Worm (Caenorhabditis elegans): ENCODE data around the gene T04A6.1.

Gene T04A6.1

DNA sequence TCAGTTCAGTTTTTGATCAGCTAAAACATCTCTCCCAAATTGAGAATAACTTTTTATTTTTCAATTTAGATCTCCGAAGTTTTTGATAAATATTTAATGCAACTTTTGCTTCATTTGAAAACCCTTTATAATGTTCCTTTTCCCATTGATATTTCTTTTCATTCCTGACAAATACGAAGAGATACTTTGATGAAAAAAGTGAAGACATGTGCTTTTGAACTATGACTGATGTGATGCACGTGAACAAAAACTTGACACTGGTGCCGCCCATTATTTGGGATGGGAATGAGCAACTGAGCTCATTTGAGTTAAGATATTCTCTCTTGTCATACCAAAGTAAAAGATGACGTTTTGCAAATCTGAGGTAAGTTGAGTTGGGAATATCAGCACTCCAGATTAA is at the start of gene T04A6.1:
T04A6.1 (plus strand) TSS at position 301 of the 400 bp plus-strand sequence.
- TF ChIP-seq lsy-2 (tag; optimal IDR thresholded peaks at IDR 0.05) (no peak), sma-3 (GFP tag; optimal IDR thresholded peaks at IDR 0.05) (no peak), ztf-4 (tag; optimal IDR thresholded peaks at IDR 0.05) (no peak), unc-55 (GFP tag; optimal IDR thresholded peaks at IDR 0.05) (peak; percentile 61), nhr-129 (tag; optimal IDR thresholded peaks at IDR 0.05) (peak; percentile 34), sem-4 (tag; optimal IDR thresholded peaks at IDR 0.05) (no peak), dmd-4 (tag; optimal IDR thresholded peaks at IDR 0.05) (no peak), lin-39 (tag; optimal IDR thresholded peaks at IDR 0.05) (no peak), ama-1 (optimal IDR thresholded peaks at IDR 0.05) (no peak), snpc-4 (tag; optimal IDR thresholded peaks at IDR 0.05) (no peak), nhr-10 (tag; optimal IDR thresholded peaks at IDR 0.05) (no peak), fos-1 (tag; optimal IDR thresholded peaks at IDR 0.05) (no peak), egl-27 (tag; optimal IDR thresholded peaks at IDR 0.05) (no peak), crh-2 (tag; optimal IDR thresholded peaks at IDR 0.05) (no peak), blmp-1 (tag; optimal IDR thresholded peaks at IDR 0.05; ENCODE audit: insufficient read depth) (no peak), C34F6.9 (tag; optimal IDR thresholded peaks at IDR 0.05) (peak; percentile 6)

DNA sequence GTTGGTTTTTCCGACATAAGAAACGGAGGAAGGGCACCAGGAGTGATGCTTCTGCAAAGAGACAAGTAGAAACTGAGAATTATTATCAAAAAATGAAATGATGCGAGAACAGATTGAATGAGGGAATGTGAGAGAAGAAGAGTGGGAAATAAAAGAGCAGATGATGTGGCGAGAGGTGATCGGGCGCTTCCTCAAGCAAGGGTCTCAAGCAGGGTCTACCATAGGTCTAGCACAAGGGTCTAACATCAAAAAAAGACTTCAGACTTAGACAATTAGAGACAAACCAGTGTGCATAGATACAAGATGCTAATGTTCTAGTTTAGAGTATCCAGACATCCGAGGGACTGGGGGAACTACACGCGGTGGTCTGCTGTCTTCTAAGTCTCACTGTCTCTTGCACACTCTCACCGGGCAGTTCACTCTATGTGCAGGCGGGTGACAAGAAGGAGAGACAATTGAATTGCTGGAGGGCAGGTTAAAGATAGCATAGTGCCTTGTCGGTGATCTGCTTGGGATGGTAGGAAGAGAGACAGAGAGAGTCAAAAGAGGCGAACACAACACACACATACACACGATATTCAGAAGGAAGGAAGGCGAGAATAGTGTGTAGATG is 46.1 kb upstream of the T04A6.1 start, which contains the start of gene R13A5.7:
R13A5.7 (minus strand) TSS at position 51 of the 613 bp plus-strand sequence.
- TF ChIP-seq lin-11 (tag; optimal IDR thresholded peaks at IDR 0.05) (no peak), egl-27 (tag; optimal IDR thresholded peaks at IDR 0.05) (peak; percentile 60), R02D3.7 (tag; optimal IDR thresholded peaks at IDR 0.05) (no peak), ztf-4 (tag; optimal IDR thresholded peaks at IDR 0.05) (peak; percentile 68), fos-1 (tag; optimal IDR thresholded peaks at IDR 0.05) (peak; percentile 87), nhr-129 (tag; optimal IDR thresholded peaks at IDR 0.05) (peak; percentile 94), F13H6.1 (tag; optimal IDR thresholded peaks at IDR 0.05) (peak; percentile 92), nhr-6 (tag; optimal IDR thresholded peaks at IDR 0.05) (peak; percentile 37), ztf-1 (GFP tag; conservative IDR thresholded peaks at IDR 0.05) (no peak), ceh-16 (tag; optimal IDR thresholded peaks at IDR 0.05) (peak; percentile 73), nhr-21 (tag; optimal IDR thresholded peaks at IDR 0.05) (peak; percentile 82), ZK546.5 (tag; optimal IDR thresholded peaks at IDR 0.05) (no peak), gmeb-1 (tag; optimal IDR thresholded peaks at IDR 0.05) (peak; percentile 63), lin-39 (tag; optimal IDR thresholded peaks at IDR 0.05) (no peak), crh-2 (tag; optimal IDR thresholded peaks at IDR 0.05) (peak; percentile 89), lin-13 (GFP tag; optimal IDR thresholded peaks at IDR 0.05) (peak; percentile 62), zag-1 (tag; optimal IDR thresholded peaks at IDR 0.05) (peak; percentile 60), nhr-25 (tag; optimal IDR thresholded peaks at IDR 0.05) (peak; percentile 39), mbf-1 (tag; optimal IDR thresholded peaks at IDR 0.05) (no peak), snpc-4 (tag; optimal IDR thresholded peaks at IDR 0.05) (peak; percentile 45), nhr-23 (tag; optimal IDR thresholded peaks at IDR 0.05) (no peak), lsy-2 (tag; optimal IDR thresholded peaks at IDR 0.05) (peak; percentile 60 to 87), mdl-1 (tag; optimal IDR thresholded peaks at IDR 0.05) (peak; percentile 90 to 91), mab-5 (tag; optimal IDR thresholded peaks at IDR 0.05) (peak; percentile 34), sma-9 (GFP tag; optimal IDR thresholded peaks at IDR 0.05) (peak; percentile 78), sma-9 (tag; optimal IDR thresholded peaks at IDR 0.05) (no peak), sma-3 (GFP tag; optimal IDR thresholded peaks at IDR 0.05) (peak; percentile 50), sem-4 (tag; optimal IDR thresholded peaks at IDR 0.05) (peak; percentile 85), blmp-1 (tag; optimal IDR thresholded peaks at IDR 0.05; ENCODE audit: insufficient read depth) (peak; percentile 40), nhr-11 (tag; optimal IDR thresholded peaks at IDR 0.05) (no peak), unc-55 (GFP tag; optimal IDR thresholded peaks at IDR 0.05) (peak; percentile 72), C34F6.9 (tag; optimal IDR thresholded peaks at IDR 0.05) (peak; percentile 88), dmd-4 (tag; optimal IDR thresholded peaks at IDR 0.05) (no peak)

DNA sequence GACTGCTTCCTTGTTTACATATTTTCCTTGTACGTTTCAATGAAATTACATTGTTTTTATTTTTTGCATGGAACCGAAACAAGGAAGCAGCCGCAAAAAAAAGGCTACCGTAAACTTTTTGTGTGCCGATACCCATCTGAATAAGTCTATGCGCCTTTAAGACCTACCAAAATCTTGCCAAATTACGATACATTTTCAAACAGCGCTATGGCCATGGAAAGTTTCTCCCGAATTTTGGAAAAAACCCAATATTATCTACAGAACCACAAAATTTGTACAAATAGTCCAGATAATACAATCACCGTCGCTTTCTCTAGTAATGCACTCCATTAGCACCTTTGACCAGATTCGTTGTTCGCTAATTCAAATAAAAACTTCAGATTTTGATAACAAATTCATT is 44.6 kb upstream of the T04A6.1 start:
- TF ChIP-seq snpc-4 (tag; optimal IDR thresholded peaks at IDR 0.05) = no peak
- TF ChIP-seq R02D3.7 (tag; optimal IDR thresholded peaks at IDR 0.05) = no peak
- no peak for TF ChIP-seq nhr-12 (tag; optimal IDR thresholded peaks at IDR 0.05)
- no peak for TF ChIP-seq Y55F3AM.14 (GFP tag; optimal IDR thresholded peaks at IDR 0.05)
- TF ChIP-seq unc-62 (GFP tag; optimal IDR thresholded peaks at IDR 0.05) = no peak
